Fruit fly (Drosophila melanogaster) whole organism, embryonic: ENCODE data around the gene CG43447.

Experiments used
- Abd-B ChIP-seq: fragments of 200-800 bp; sonication (Bioruptor generic); optimal IDR thresholded peaks from 2 replicates; lab custom pipeline; 2018; ENCODE audit warnings: missing biosample characterization, mild to moderate bottlenecking, missing genetic modification characterization, moderate library complexity
- Atf-2 ChIP-seq: fragments of 200-800 bp; sonication (Bioruptor generic); optimal IDR thresholded peaks from 2 replicates; lab custom pipeline; 2016; ENCODE audit warnings: missing biosample characterization, missing genetic modification characterization
- Atf6 ChIP-seq: fragments of 200-800 bp; sonication (Bioruptor generic); IDR thresholded peaks from 2 replicates; pipeline ENCODE4 v1.3.6; 2022; ENCODE audit warnings: missing biosample characterization, missing genetic modification characterization
- CG11723 ChIP-seq: fragments of 200-800 bp; sonication (Bioruptor generic); optimal IDR thresholded peaks from 2 replicates; lab custom pipeline; 2017; ENCODE audit warnings: missing biosample characterization, mild to moderate bottlenecking, missing genetic modification characterization
- CG13296 ChIP-seq: fragments of 200-800 bp; sonication (Bioruptor generic); optimal IDR thresholded peaks from 3 replicates; lab custom pipeline; 2018; ENCODE audit warnings: missing biosample characterization, mild to moderate bottlenecking, missing genetic modification characterization
- CG15011 ChIP-seq: fragments of 200-800 bp; sonication (Bioruptor generic); optimal IDR thresholded peaks from 3 replicates; lab custom pipeline; 2018; ENCODE audit warnings: missing biosample characterization, mild to moderate bottlenecking, missing genetic modification characterization
- CG1602 ChIP-seq: fragments of 200-800 bp; sonication (Bioruptor generic); optimal IDR thresholded peaks from 3 replicates; lab custom pipeline; 2016; ENCODE audit warnings: missing biosample characterization, missing genetic modification characterization
- CG1792 ChIP-seq: fragments of 200-800 bp; sonication (Bioruptor generic); optimal IDR thresholded peaks from 2 replicates; lab custom pipeline; 2016; ENCODE audit warnings: missing biosample characterization, missing genetic modification characterization
- CG2202 ChIP-seq: fragments of 200-800 bp; sonication (Bioruptor generic); optimal IDR thresholded peaks from 2 replicates; lab custom pipeline; 2018; ENCODE audit warnings: missing biosample characterization, mild to moderate bottlenecking, missing genetic modification characterization
- CG30431 ChIP-seq: fragments of 200-800 bp; sonication (Bioruptor generic); optimal IDR thresholded peaks from 2 replicates; lab custom pipeline; 2017; ENCODE audit warnings: missing biosample characterization, missing genetic modification characterization
- CG4424 ChIP-seq: fragments of 200-800 bp; sonication (Bioruptor generic); optimal IDR thresholded peaks from 3 replicates; lab custom pipeline; 2016; ENCODE audit warnings: missing biosample characterization, missing genetic modification characterization
- CG6272 ChIP-seq: fragments of 200-800 bp; sonication (Bioruptor generic); IDR thresholded peaks from 2 replicates; pipeline ENCODE4 v1.3.6; 2022; ENCODE audit warnings: missing biosample characterization, missing genetic modification characterization
- CG6765 ChIP-seq: fragments of 200-800 bp; sonication (Bioruptor generic); optimal IDR thresholded peaks from 3 replicates; lab custom pipeline; 2017; ENCODE audit warnings: missing biosample characterization, mild to moderate bottlenecking, missing genetic modification characterization
- CG8478 ChIP-seq: fragments of >200 bp; optimal IDR thresholded peaks from 2 replicates; lab custom pipeline; 2018
- CG9437 ChIP-seq: fragments of 200-800 bp; sonication (Bioruptor generic); optimal IDR thresholded peaks from 2 replicates; lab custom pipeline; 2018; ENCODE audit warnings: missing biosample characterization, mild to moderate bottlenecking, missing genetic modification characterization
- Drgx ChIP-seq: fragments of 200-800 bp; sonication (Bioruptor generic); IDR thresholded peaks from 2 replicates; pipeline ENCODE4 v1.3.6; 2022; ENCODE audit warnings: missing biosample characterization, missing genetic modification characterization
- E2f2 ChIP-seq: fragments of 200-800 bp; sonication (Bioruptor generic); IDR thresholded peaks from 2 replicates; pipeline ENCODE4 v1.3.6; 2022; ENCODE audit warnings: missing biosample characterization, missing genetic modification characterization
- HHEX ChIP-seq: fragments of 200-800 bp; sonication (Bioruptor generic); optimal IDR thresholded peaks from 3 replicates; lab custom pipeline; 2017; ENCODE audit warnings: missing biosample characterization, mild to moderate bottlenecking, missing genetic modification characterization, missing genetic modification reagents
- HmgZ ChIP-seq: fragments of 200-800 bp; sonication (Bioruptor generic); optimal IDR thresholded peaks from 2 replicates; lab custom pipeline; 2018; ENCODE audit warnings: missing biosample characterization, mild to moderate bottlenecking, missing genetic modification characterization
- Hmr ChIP-seq: fragments of 200-800 bp; sonication (Bioruptor generic); optimal IDR thresholded peaks from 3 replicates; lab custom pipeline; 2017; ENCODE audit warnings: mild to moderate bottlenecking, missing biosample characterization, missing genetic modification reagents, missing genetic modification characterization
- NFAT ChIP-seq: fragments of 200-800 bp; sonication (Bioruptor generic); IDR thresholded peaks from 2 replicates; pipeline ENCODE4 v1.3.6; 2022; ENCODE audit warnings: missing biosample characterization, missing genetic modification characterization
- Nf-YB ChIP-seq: fragments of 200-800 bp; sonication (Bioruptor generic); optimal IDR thresholded peaks from 3 replicates; lab custom pipeline; 2019; ENCODE audit warnings: missing biosample characterization, mild to moderate bottlenecking, missing genetic modification characterization, moderate library complexity
- Nf-YC ChIP-seq: fragments of 200-800 bp; optimal IDR thresholded peaks from 3 replicates; lab custom pipeline; 2019; ENCODE audit warnings: missing biosample characterization, mild to moderate bottlenecking, missing genetic modification characterization, moderate library complexity
- Ravus ChIP-seq: fragments of 200-800 bp; sonication (Bioruptor generic); IDR thresholded peaks from 2 replicates; pipeline ENCODE4 v1.3.6; 2022; ENCODE audit warnings: missing biosample characterization, missing genetic modification characterization
- Rfx ChIP-seq: fragments of 200-800 bp; sonication (Bioruptor generic); IDR thresholded peaks from 2 replicates; pipeline ENCODE4 v1.3.6; 2022; ENCODE audit warnings: missing biosample characterization, missing genetic modification characterization
- TFAM ChIP-seq: fragments of 200-800 bp; sonication (Bioruptor generic); optimal IDR thresholded peaks from 2 replicates; lab custom pipeline; 2017; ENCODE audit warnings: missing biosample characterization, missing genetic modification characterization, inconsistent platforms
- Trl ChIP-seq, 3 experiments: fragments of >200 bp in 2 of 3; fragments of 200-800 bp in 1 of 3; sonication (Bioruptor generic) in 1 of 3; optimal IDR thresholded peaks; 2 replicates in 1 of 3; 3 replicates in 2 of 3; lab custom pipeline; 2016 to 2017; ENCODE audit warnings: missing biosample characterization in 1 of 3, missing genetic modification characterization in 1 of 3
- ab ChIP-seq: fragments of 200-800 bp; sonication (Bioruptor generic); optimal IDR thresholded peaks from 2 replicates; lab custom pipeline; 2016; ENCODE audit warnings: missing biosample characterization, missing genetic modification characterization
- az2 ChIP-seq: fragments of 200-800 bp; sonication (Bioruptor generic); optimal IDR thresholded peaks from 3 replicates; lab custom pipeline; 2016; ENCODE audit warnings: missing biosample characterization, missing genetic modification characterization
- bowl ChIP-seq: fragments of 200-800 bp; sonication (Bioruptor generic); IDR thresholded peaks from 2 replicates; pipeline ENCODE4 v1.3.6; 2022; ENCODE audit warnings: missing biosample characterization, missing genetic modification characterization
- chm ChIP-seq: fragments of 200-800 bp; sonication (Bioruptor generic); IDR thresholded peaks from 2 replicates; pipeline ENCODE4 v1.3.6; 2022; ENCODE audit warnings: missing biosample characterization, missing genetic modification characterization
- crp ChIP-seq, 2 experiments: fragments of 200-800 bp; sonication (Bioruptor generic); optimal IDR thresholded peaks; 2 replicates in 1 of 2; 3 replicates in 1 of 2; lab custom pipeline; 2017; ENCODE audit warnings: missing biosample characterization in 2 of 2, missing genetic modification characterization in 2 of 2, mild to moderate bottlenecking in 1 of 2, moderate library complexity in 1 of 2
- dan ChIP-seq: fragments of 200-800 bp; sonication (Bioruptor generic); IDR thresholded peaks from 2 replicates; pipeline ENCODE4 v1.3.6; 2022; ENCODE audit warnings: missing biosample characterization, missing genetic modification characterization
- danr ChIP-seq: fragments of 200-800 bp; sonication (Bioruptor generic); IDR thresholded peaks from 2 replicates; pipeline ENCODE4 v1.3.6; 2022; ENCODE audit warnings: missing biosample characterization, missing genetic modification characterization
- fd102C ChIP-seq: fragments of 200-800 bp; sonication (Bioruptor generic); optimal IDR thresholded peaks from 2 replicates; lab custom pipeline; 2018; ENCODE audit warnings: missing biosample characterization, mild to moderate bottlenecking, missing genetic modification characterization, moderate library complexity
- fru ChIP-seq: fragments of >200 bp; optimal IDR thresholded peaks from 2 replicates; lab custom pipeline; 2017
- grau ChIP-seq: fragments of 200-800 bp; optimal IDR thresholded peaks from 3 replicates; lab custom pipeline; 2019; ENCODE audit warnings: missing biosample characterization, mild to moderate bottlenecking, missing genetic modification characterization, moderate library complexity
- inv ChIP-seq: fragments of 200-800 bp; sonication (Bioruptor generic); IDR thresholded peaks from 2 replicates; pipeline ENCODE4 v1.3.6; 2022; ENCODE audit warnings: missing biosample characterization, missing genetic modification characterization; ENCODE audit not compliant: partially characterized antibody
- ken ChIP-seq: fragments of 200-800 bp; sonication (Bioruptor generic); IDR thresholded peaks from 3 replicates; pipeline ENCODE4 v1.3.6; 2022; ENCODE audit warnings: missing biosample characterization, missing genetic modification characterization
- pnt ChIP-seq: fragments of 200-800 bp; sonication (Bioruptor generic); optimal IDR thresholded peaks from 3 replicates; lab custom pipeline; 2016; ENCODE audit warnings: missing biosample characterization, missing genetic modification characterization
- prd ChIP-seq, 3 experiments: fragments of >200 bp in 2 of 3; fragments of 200-800 bp in 1 of 3; sonication (Bioruptor generic) in 1 of 3; optimal IDR thresholded peaks in 2 of 3; IDR thresholded peaks in 1 of 3; 2 replicates in 2 of 3; 3 replicates in 1 of 3; pipeline versions ENCODE4 v1.3.6 to Lab custom; 2017 to 2022; ENCODE audit warnings: missing biosample characterization in 1 of 3, missing genetic modification characterization in 1 of 3
- pzg ChIP-seq: fragments of 200-800 bp; sonication (Bioruptor generic); optimal IDR thresholded peaks from 3 replicates; lab custom pipeline; 2018; ENCODE audit warnings: missing biosample characterization, mild to moderate bottlenecking, missing genetic modification characterization, moderate library complexity
- run ChIP-seq: fragments of 200-800 bp; sonication (Bioruptor generic); optimal IDR thresholded peaks from 3 replicates; lab custom pipeline; 2018; ENCODE audit warnings: missing biosample characterization, mild to moderate bottlenecking, missing genetic modification characterization
- seq ChIP-seq: fragments of 200-800 bp; sonication (Bioruptor generic); IDR thresholded peaks from 2 replicates; pipeline ENCODE4 v1.3.6; 2022; ENCODE audit warnings: missing biosample characterization, missing genetic modification characterization
- sim ChIP-seq: fragments of 200-800 bp; sonication (Bioruptor generic); IDR thresholded peaks from 2 replicates; pipeline ENCODE4 v1.3.6; 2022; ENCODE audit warnings: missing biosample characterization, missing genetic modification characterization
- slp2 ChIP-seq: fragments of 200-800 bp; sonication (Bioruptor generic); optimal IDR thresholded peaks from 2 replicates; lab custom pipeline; 2016; ENCODE audit warnings: missing biosample characterization, missing genetic modification characterization
- sqz ChIP-seq: fragments of 200-800 bp; sonication (Bioruptor generic); optimal IDR thresholded peaks from 3 replicates; lab custom pipeline; 2018; ENCODE audit warnings: missing biosample characterization, mild to moderate bottlenecking, missing genetic modification characterization
- stc ChIP-seq: fragments of 200-800 bp; sonication (Bioruptor generic); IDR thresholded peaks from 2 replicates; pipeline ENCODE4 v1.3.6; 2022; ENCODE audit warnings: missing biosample characterization, missing genetic modification characterization
- toy ChIP-seq: fragments of 200-800 bp; sonication (Bioruptor generic); IDR thresholded peaks from 2 replicates; pipeline ENCODE4 v1.3.6; 2022; ENCODE audit warnings: missing biosample characterization, missing genetic modification characterization
- usp ChIP-seq: fragments of >200 bp; optimal IDR thresholded peaks from 2 replicates; lab custom pipeline; 2017; ENCODE audit warnings: missing biosample characterization, missing genetic modification characterization
- wdn ChIP-seq: fragments of 200-800 bp; sonication (Bioruptor generic); IDR thresholded peaks from 2 replicates; pipeline ENCODE4 v1.3.6; 2022; ENCODE audit warnings: missing biosample characterization, missing genetic modification characterization
- zen ChIP-seq: fragments of 200-800 bp; sonication (Bioruptor generic); optimal IDR thresholded peaks from 3 replicates; lab custom pipeline; 2018; ENCODE audit warnings: missing biosample characterization, mild to moderate bottlenecking, missing genetic modification characterization, moderate library complexity

The CG43447 gene

dm6 chr3R:27421810-27422209, 18.3 kb upstream of the CG43447 start (continued):
- TF ChIP-seq CG6765 (no peak), Rfx (0 out of 2 replicates have a peak, but pooled peaks have one; percentile 16), Hmr (GFP tag; lab: Kevin White, UChicago) (peak; percentile 16), inv (GFP tag; lab: Robert Waterston, UW) (no peak), Drgx (GFP tag; lab: Robert Waterston, UW) (no peak), dan (GFP tag; lab: Robert Waterston, UW) (no peak), ab (no peak), danr (no peak), run (tag; lab: Kevin White, UChicago) (no peak), CG4424 (no peak), Nf-YC (no peak), CG1792 (GFP tag; lab: Kevin White, UChicago) (no peak), toy (GFP tag; lab: Robert Waterston, UW) (no peak), HHEX (GFP tag; lab: Kevin White, UChicago) (no peak), CG6272 (GFP tag; lab: Robert Waterston, UW) (no peak), CG2202 (tag; lab: Kevin White, UChicago) (no peak), Atf6 (GFP tag; lab: Robert Waterston, UW) (no peak), CG8478 (lab: Kevin White, UChicago) (no peak), CG9437 (no peak), chm (GFP tag; lab: Robert Waterston, UW) (no peak), stc (no peak), wdn (GFP tag; lab: Robert Waterston, UW) (no peak), fru (lab: Kevin White, UChicago) (no peak), crp (GFP tag; optimal IDR thresholded peaks at IDR 0.05; lab: Kevin White, UChicago) (no peak), NFAT (no peak), slp2 (GFP tag; lab: Kevin White, UChicago) (no peak), usp (no peak), fd102C (GFP tag; lab: Kevin White, UChicago) (no peak), CG15011 (GFP tag; lab: Kevin White, UChicago) (no peak), Trl (optimal IDR thresholded peaks at IDR 0.05; lab: Kevin White, UChicago) (no peak), Trl (GFP tag; optimal IDR thresholded peaks at IDR 0.05; lab: Kevin White, UChicago) (no peak), Ravus (GFP tag; lab: Robert Waterston, UW) (no peak), CG13296 (no peak), Atf-2 (no peak), bowl (GFP tag; lab: Robert Waterston, UW) (no peak), HmgZ (no peak), Abd-B (peak; percentile 24), TFAM (GFP tag; lab: Kevin White, UChicago) (no peak), grau (peak; percentile 42), prd (optimal IDR thresholded peaks at IDR 0.05; lab: Kevin White, UChicago) (no peak), prd (GFP tag; IDR thresholded peaks at IDR 0.05; lab: Robert Waterston, UW) (0 out of 3 replicates have a peak, but pooled peaks have one; percentile 32), CG30431 (no peak), seq (GFP tag; lab: Robert Waterston, UW) (no peak), sim (GFP tag; lab: Robert Waterston, UW) (no peak), sqz (GFP tag; lab: Kevin White, UChicago) (no peak), az2 (GFP tag; lab: Kevin White, UChicago) (no peak), pnt (GFP tag; lab: Kevin White, UChicago) (no peak), Nf-YB (GFP tag; lab: Kevin White, UChicago) (no peak), ken (GFP tag; lab: Robert Waterston, UW) (no peak), pzg (GFP tag; lab: Kevin White, UChicago) (no peak), CG11723 (GFP tag; lab: Kevin White, UChicago) (no peak), CG1602 (GFP tag; lab: Kevin White, UChicago) (no peak), zen (tag; lab: Kevin White, UChicago) (no peak), E2f2 (GFP tag; lab: Robert Waterston, UW) (no peak)
